Fruit fly (Drosophila melanogaster) whole organism, wandering third instar larva: ENCODE results near the gene JTBR.

Experiments used
- Abd-B ChIP-seq: fragments of >200 bp; optimal IDR thresholded peaks from 2 replicates; lab custom pipeline; 2017; ENCODE audit warnings: missing biosample characterization, missing genetic modification characterization
- CG9705 ChIP-seq: fragments of 200-800 bp; sonication (Bioruptor generic); optimal IDR thresholded peaks from 2 replicates; lab custom pipeline; 2018; ENCODE audit warnings: missing biosample characterization, mild to moderate bottlenecking, missing genetic modification characterization
- CrebA ChIP-seq: fragments of 200-800 bp; sonication (Bioruptor generic); optimal IDR thresholded peaks from 2 replicates; lab custom pipeline; 2016; ENCODE audit warnings: missing biosample characterization, mild to moderate bottlenecking, missing genetic modification characterization, borderline replicate concordance
- Dfd ChIP-seq: fragments of >200 bp; optimal IDR thresholded peaks from 2 replicates; lab custom pipeline; 2017; ENCODE audit warnings: missing biosample characterization, missing genetic modification characterization
- Dif ChIP-seq: fragments of 200-275, 200-300 bp; sonication (Bioruptor generic); optimal IDR thresholded peaks from 2 replicates; lab custom pipeline; 2018; ENCODE audit warnings: missing biosample characterization, missing genetic modification characterization; ENCODE audit not compliant: partially characterized antibody
- GATAd ChIP-seq: sonication (Bioruptor generic); optimal IDR thresholded peaks from 2 replicates; lab custom pipeline; 2016; ENCODE audit warnings: missing biosample characterization, missing genetic modification characterization
- HLH106 ChIP-seq: fragments of 200-800 bp; optimal IDR thresholded peaks from 3 replicates; lab custom pipeline; 2019; ENCODE audit warnings: missing biosample characterization, mild to moderate bottlenecking, missing genetic modification characterization, moderate library complexity
- Hnf4 ChIP-seq: fragments of 200-800 bp; sonication (Bioruptor generic); optimal IDR thresholded peaks from 2 replicates; lab custom pipeline; 2016; ENCODE audit warnings: missing biosample characterization, mild to moderate bottlenecking, missing genetic modification characterization
- Hr83 ChIP-seq: fragments of 200-300 bp; sonication (Bioruptor generic); optimal IDR thresholded peaks from 2 replicates; lab custom pipeline; 2016; ENCODE audit warnings: missing biosample characterization, mild to moderate bottlenecking, missing genetic modification characterization, moderate library complexity; ENCODE audit not compliant: poor library complexity, severe bottlenecking
- Myc ChIP-seq: fragments of >200 bp; optimal IDR thresholded peaks from 2 replicates; lab custom pipeline; 2017
- OdsH ChIP-seq: fragments of 200-800 bp; sonication (Bioruptor generic); optimal IDR thresholded peaks from 2 replicates; lab custom pipeline; 2016; ENCODE audit warnings: missing biosample characterization, mild to moderate bottlenecking, missing genetic modification characterization
- Rel ChIP-seq, 2 experiments: fragments of 200-800 bp; sonication (Bioruptor generic) in 1 of 2; optimal IDR thresholded peaks; 2 replicates in 1 of 2; 3 replicates in 1 of 2; lab custom pipeline; 2016 to 2019; ENCODE audit warnings: mild to moderate bottlenecking in 2 of 2, missing biosample characterization in 2 of 2, missing genetic modification characterization in 2 of 2, moderate library complexity in 1 of 2
- Sp1 ChIP-seq: fragments of 200-800 bp; sonication (Bioruptor generic); optimal IDR thresholded peaks from 3 replicates; lab custom pipeline; 2019; ENCODE audit warnings: missing biosample characterization, mild to moderate bottlenecking, missing genetic modification characterization, moderate library complexity
- Vsx2 ChIP-seq: fragments of 200-300, 225-300 bp; sonication (Bioruptor generic); optimal IDR thresholded peaks from 2 replicates; lab custom pipeline; 2018; ENCODE audit warnings: missing biosample characterization, missing genetic modification characterization; ENCODE audit not compliant: partially characterized antibody
- br ChIP-seq: fragments of 200-800 bp; sonication (Bioruptor generic); optimal IDR thresholded peaks from 2 replicates; lab custom pipeline; 2016; ENCODE audit warnings: missing biosample characterization, missing genetic modification characterization
- brk ChIP-seq: fragments of 200-800 bp; sonication (Bioruptor generic); optimal IDR thresholded peaks from 2 replicates; lab custom pipeline; 2016; ENCODE audit warnings: missing biosample characterization, mild to moderate bottlenecking, missing genetic modification characterization
- dl ChIP-seq, 2 experiments: fragments of 175-275, 200-275 bp in 1 of 2; fragments of 200-275 bp in 1 of 2; sonication (Bioruptor generic); optimal IDR thresholded peaks; lab custom pipeline; 2018; ENCODE audit warnings: mild to moderate bottlenecking in 2 of 2, missing biosample characterization in 2 of 2, missing genetic modification characterization in 2 of 2, moderate library complexity in 2 of 2; ENCODE audit not compliant: partially characterized antibody in 2 of 2, insufficient read depth in 1 of 2
- dmrt93B ChIP-seq: fragments of 200-800 bp; sonication (Bioruptor generic); optimal IDR thresholded peaks from 2 replicates; lab custom pipeline; 2018; ENCODE audit warnings: missing biosample characterization, mild to moderate bottlenecking, missing genetic modification characterization
- ey ChIP-seq: fragments of 200-800 bp; sonication (Bioruptor generic); optimal IDR thresholded peaks from 2 replicates; lab custom pipeline; 2016; ENCODE audit warnings: missing biosample characterization, missing genetic modification characterization
- foxo ChIP-seq, 2 experiments: fragments of 200-800 bp; sonication (Bioruptor generic); optimal IDR thresholded peaks; 2 replicates in 1 of 2; 3 replicates in 1 of 2; lab custom pipeline; 2016 to 2017; ENCODE audit warnings: missing biosample characterization in 2 of 2, missing genetic modification characterization in 2 of 2
- fru ChIP-seq: fragments of 200-800 bp; sonication (Bioruptor generic); optimal IDR thresholded peaks from 3 replicates; lab custom pipeline; 2016; ENCODE audit warnings: missing biosample characterization, mild to moderate bottlenecking, missing genetic modification characterization
- lola ChIP-seq: fragments of >200 bp; optimal IDR thresholded peaks from 2 replicates; lab custom pipeline; 2017; ENCODE audit warnings: missing biosample characterization, missing genetic modification characterization
- pan ChIP-seq: fragments of >200 bp; optimal IDR thresholded peaks from 2 replicates; lab custom pipeline; 2017
- psq ChIP-seq: fragments of 200-800 bp; sonication (Bioruptor generic); optimal IDR thresholded peaks from 3 replicates; lab custom pipeline; 2017; ENCODE audit warnings: missing biosample characterization, mild to moderate bottlenecking, missing genetic modification characterization, moderate library complexity
- rgr ChIP-seq: fragments of 200-800 bp; sonication (Bioruptor generic); optimal IDR thresholded peaks from 3 replicates; lab custom pipeline; 2016; ENCODE audit warnings: missing biosample characterization, mild to moderate bottlenecking, missing genetic modification characterization
- sv ChIP-seq: fragments of 200-800 bp; sonication (Bioruptor generic); optimal IDR thresholded peaks from 3 replicates; lab custom pipeline; 2016; ENCODE audit warnings: missing biosample characterization, missing genetic modification characterization
- usp ChIP-seq: fragments of >200 bp; optimal IDR thresholded peaks from 2 replicates; lab custom pipeline; 2017; ENCODE audit warnings: missing biosample characterization, missing genetic modification characterization
- woc ChIP-seq: sonication (Bioruptor generic); optimal IDR thresholded peaks from 2 replicates; lab custom pipeline; 2016; ENCODE audit warnings: missing biosample characterization, mild to moderate bottlenecking, missing genetic modification characterization

The JTBR gene

DNA sequence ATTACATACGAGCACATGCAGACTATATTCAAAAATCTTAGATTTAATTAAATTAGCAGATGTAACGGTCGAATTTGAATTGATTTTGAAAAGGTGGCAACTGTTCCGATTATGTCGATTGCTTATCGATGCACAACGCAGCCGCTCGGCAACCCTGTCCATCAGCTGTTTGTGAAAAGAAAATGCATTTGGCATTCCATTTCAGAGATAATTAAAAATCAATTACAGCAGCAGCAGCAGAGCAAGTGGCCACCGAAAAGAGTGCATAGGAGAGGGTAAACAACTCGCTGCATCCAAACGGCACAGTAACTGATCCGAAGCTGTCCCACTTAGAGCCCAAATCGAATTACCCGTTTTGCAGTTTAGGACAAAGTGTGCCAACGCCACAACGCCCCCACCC lies 4.0 kb downstream of the JTBR start, which contains the start of gene Patj:
Gene Patj, plus strand, starts transcription at position 155 of the 400 bp plus-strand sequence.
- no peak for TF ChIP-seq ey (GFP tag; lab: Kevin White, UChicago)
- no peak for TF ChIP-seq foxo (GFP tag; optimal IDR thresholded peaks at IDR 0.05; lab: Kevin White, UChicago)
- no peak for TF ChIP-seq HLH106 (tag; lab: Kevin White, UChicago)
- no peak for TF ChIP-seq Dif
- TF ChIP-seq OdsH, result no peak
- TF ChIP-seq fru (GFP tag; lab: Kevin White, UChicago), result no peak
- no peak for TF ChIP-seq Dfd (GFP tag; lab: Kevin White, UChicago)
- TF ChIP-seq Myc (lab: Kevin White, UChicago), result no peak
- TF ChIP-seq Sp1 (GFP tag; lab: Kevin White, UChicago), result no peak
- no peak for TF ChIP-seq dl (GFP tag; optimal IDR thresholded peaks at IDR 0.05; lab: Kevin White, UChicago; ENCODE audit: insufficient read depth in 1 of 2, partially characterized antibody in 2 of 2)

DNA sequence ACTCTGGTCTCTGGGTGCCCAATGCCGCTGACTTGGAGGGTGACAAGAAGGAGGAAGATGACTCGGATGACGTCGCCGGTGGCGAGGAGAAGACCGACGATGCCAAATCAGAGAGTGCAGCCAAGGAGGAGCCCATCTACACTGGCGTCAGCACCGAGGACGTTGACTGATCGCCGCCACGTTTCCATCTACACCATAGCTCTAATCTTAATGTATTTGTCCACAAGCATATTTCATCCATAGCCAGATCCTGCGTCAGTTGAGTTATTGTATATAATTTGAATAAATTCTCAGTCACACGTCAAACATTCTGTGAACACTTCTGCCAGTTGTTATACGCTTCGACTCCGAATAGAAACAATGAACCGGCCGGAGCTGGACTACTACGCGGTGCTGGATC lies 5.7 kb downstream of the JTBR start, which contains the start of gene CG12020:
Gene CG12020, plus strand, starts transcription at position 301 of the 400 bp plus-strand sequence.
- no peak for TF ChIP-seq Hr83 (GFP tag; lab: Kevin White, UChicago)
- TF ChIP-seq usp (GFP tag; lab: Kevin White, UChicago), result no peak
- TF ChIP-seq Sp1 (GFP tag; lab: Kevin White, UChicago), result no peak
- TF ChIP-seq foxo (GFP tag; optimal IDR thresholded peaks at IDR 0.05; lab: Kevin White, UChicago), result no peak
- no peak for TF ChIP-seq ey (GFP tag; lab: Kevin White, UChicago)
- TF ChIP-seq Hnf4 (GFP tag; lab: Kevin White, UChicago), result no peak
- no peak for TF ChIP-seq brk (GFP tag; lab: Kevin White, UChicago)
- no peak for TF ChIP-seq Vsx2 (GFP tag; lab: Kevin White, UChicago)
- no peak for TF ChIP-seq lola (GFP tag; lab: Kevin White, UChicago)
- no peak for TF ChIP-seq GATAd (GFP tag; lab: Kevin White, UChicago)
- TF ChIP-seq Dfd (GFP tag; lab: Kevin White, UChicago), result no peak

DNA sequence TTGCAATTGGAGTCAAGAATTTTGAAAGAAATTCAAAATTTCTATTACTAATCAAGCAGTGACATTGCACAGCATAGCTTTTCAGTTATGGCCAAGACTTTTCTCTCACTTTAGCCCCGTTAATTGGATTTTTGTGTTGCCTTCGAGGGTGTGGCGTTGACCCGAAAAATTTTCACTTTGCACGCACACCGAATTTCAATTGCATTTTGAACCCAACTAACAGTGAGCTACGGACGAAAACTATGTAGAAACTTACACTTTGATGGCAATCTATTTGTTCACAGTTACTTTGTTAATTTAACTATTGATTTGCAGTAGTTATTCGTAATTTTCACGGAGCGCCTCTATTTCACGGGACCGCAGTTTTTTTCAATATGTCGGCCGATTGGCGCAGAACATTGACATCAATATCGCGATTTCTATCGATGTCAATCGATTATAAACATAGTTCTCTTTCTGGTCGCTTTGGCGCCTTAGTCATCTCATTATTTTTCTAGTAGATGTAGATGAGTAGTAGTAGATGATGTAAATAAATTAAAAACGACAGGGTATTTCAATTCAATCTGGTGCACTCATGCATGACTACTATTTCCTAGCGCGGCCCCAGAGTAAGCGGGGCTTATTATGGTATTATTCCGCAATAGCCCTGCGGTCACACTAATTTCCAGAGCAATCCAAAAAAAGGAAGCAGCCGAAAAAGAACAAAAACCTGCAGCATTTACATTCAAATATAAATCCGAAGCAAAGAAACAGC lies 7.5 kb downstream of the JTBR start, which contains the start of the genes alpha-Spec, dlt and Cdc37:
Gene alpha-Spec, minus strand, starts transcription at position 386 of the 754 bp plus-strand sequence.
Gene dlt, minus strand, starts transcription at position 386 of the 754 bp plus-strand sequence.
Gene Cdc37, plus strand, starts transcription at position 450 of the 754 bp plus-strand sequence.
- TF ChIP-seq Rel (GFP tag; optimal IDR thresholded peaks at IDR 0.05; lab: Kevin White, UChicago), result no peak
- peak; percentile 53 for TF ChIP-seq Rel (tag; optimal IDR thresholded peaks at IDR 0.05; lab: Kevin White, UChicago)
- peak; percentile 20 for TF ChIP-seq rgr (GFP tag; lab: Kevin White, UChicago)
- TF ChIP-seq CG9705, result peak; percentile 44
- TF ChIP-seq br (GFP tag; lab: Kevin White, UChicago), result peak; percentile 35
- no peak for TF ChIP-seq dmrt93B (GFP tag; lab: Kevin White, UChicago)
- peak; percentile 31 for TF ChIP-seq OdsH
- TF ChIP-seq psq (GFP tag; lab: Kevin White, UChicago), result peak; percentile 2
- TF ChIP-seq Sp1 (GFP tag; lab: Kevin White, UChicago), result peak; percentile 21
- peak; percentile 44 for TF ChIP-seq HLH106 (tag; lab: Kevin White, UChicago)
- TF ChIP-seq Myc (lab: Kevin White, UChicago), result no peak
- TF ChIP-seq, all 38 proteins: peak for 8

DNA sequence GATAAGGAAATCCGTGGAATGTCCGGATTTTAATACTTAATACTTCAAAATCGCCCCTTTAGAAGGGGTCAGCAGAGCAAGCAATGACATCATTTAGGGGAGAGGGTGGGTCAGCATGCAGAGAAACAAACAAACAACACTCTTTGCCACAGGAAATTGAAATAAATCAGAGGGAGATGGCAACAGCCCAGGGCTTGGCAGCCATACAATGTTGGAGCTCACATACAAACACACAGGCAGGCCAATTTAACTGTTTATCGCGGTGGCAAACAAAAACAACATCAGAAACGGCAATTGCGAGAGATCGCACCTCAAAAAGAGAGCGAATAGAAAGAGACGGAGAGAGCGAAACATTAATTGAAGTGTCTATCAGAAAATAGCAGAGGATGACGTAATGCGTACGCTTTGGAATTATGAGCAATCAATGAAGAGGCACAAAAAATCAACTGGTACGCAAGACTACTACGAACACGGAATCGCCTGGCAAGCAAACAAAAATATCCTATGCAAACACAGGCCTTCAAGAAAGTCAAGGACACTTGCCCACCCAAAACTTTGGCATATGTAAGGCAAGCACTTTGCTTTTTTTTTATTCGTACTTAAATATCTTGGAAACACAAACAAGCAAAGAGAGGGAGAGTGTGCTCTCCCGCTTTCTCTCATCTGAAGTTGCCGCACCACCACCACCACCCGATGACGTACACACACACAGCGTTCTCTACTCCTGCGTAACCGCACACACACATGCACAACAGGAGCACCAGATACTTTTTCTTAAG lies 8.3 kb downstream of the JTBR start:
- TF ChIP-seq pan (lab: Kevin White, UChicago) (no peak), usp (GFP tag; lab: Kevin White, UChicago) (no peak), dl (GFP tag; optimal IDR thresholded peaks at IDR 0.05; lab: Kevin White, UChicago; ENCODE audit: insufficient read depth in 1 of 2, partially characterized antibody in 2 of 2) (peak in 1 of 2 experiments; percentile 37), Dif (peak; percentile 68), Rel (GFP tag; optimal IDR thresholded peaks at IDR 0.05; lab: Kevin White, UChicago) (no peak), Rel (tag; optimal IDR thresholded peaks at IDR 0.05; lab: Kevin White, UChicago) (peak; percentile 28), br (GFP tag; lab: Kevin White, UChicago) (no peak), sv (GFP tag; lab: Kevin White, UChicago) (no peak), lola (GFP tag; lab: Kevin White, UChicago) (no peak)

DNA sequence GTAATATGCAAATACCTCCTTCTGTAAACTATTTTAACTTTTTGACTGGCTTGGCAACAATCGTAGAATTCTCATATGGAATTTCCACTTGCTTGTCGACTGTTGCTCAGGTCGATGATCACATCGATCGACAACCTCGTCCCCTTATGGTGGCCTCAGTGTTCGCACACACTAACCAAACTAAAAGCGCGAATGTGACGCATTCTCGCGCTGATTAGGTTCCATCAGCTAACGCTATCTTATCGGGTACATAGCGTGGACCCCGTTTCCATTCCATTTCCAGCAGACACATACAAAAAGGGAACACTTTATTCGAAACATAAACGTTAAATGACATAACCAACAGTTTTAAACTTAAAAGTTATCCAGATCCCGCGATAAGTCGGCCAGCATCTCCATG lies 13.3 kb downstream of the JTBR start:
- TF ChIP-seq brk (GFP tag; lab: Kevin White, UChicago) (no peak), psq (GFP tag; lab: Kevin White, UChicago) (no peak), Rel (GFP tag; optimal IDR thresholded peaks at IDR 0.05; lab: Kevin White, UChicago) (no peak), Rel (tag; optimal IDR thresholded peaks at IDR 0.05; lab: Kevin White, UChicago) (no peak), Sp1 (GFP tag; lab: Kevin White, UChicago) (no peak), Hnf4 (GFP tag; lab: Kevin White, UChicago) (no peak), Abd-B (GFP tag; lab: Kevin White, UChicago) (no peak), CG9705 (no peak), CrebA (no peak), HLH106 (tag; lab: Kevin White, UChicago) (no peak), sv (GFP tag; lab: Kevin White, UChicago) (no peak), Vsx2 (GFP tag; lab: Kevin White, UChicago) (no peak), OdsH (no peak), woc (no peak)
- TF ChIP-seq, all 38 proteins: peak for 0
